Fruit fly (Drosophila melanogaster): ENCODE data around the gene PolZ2.

PolZ2 gene

DNA sequence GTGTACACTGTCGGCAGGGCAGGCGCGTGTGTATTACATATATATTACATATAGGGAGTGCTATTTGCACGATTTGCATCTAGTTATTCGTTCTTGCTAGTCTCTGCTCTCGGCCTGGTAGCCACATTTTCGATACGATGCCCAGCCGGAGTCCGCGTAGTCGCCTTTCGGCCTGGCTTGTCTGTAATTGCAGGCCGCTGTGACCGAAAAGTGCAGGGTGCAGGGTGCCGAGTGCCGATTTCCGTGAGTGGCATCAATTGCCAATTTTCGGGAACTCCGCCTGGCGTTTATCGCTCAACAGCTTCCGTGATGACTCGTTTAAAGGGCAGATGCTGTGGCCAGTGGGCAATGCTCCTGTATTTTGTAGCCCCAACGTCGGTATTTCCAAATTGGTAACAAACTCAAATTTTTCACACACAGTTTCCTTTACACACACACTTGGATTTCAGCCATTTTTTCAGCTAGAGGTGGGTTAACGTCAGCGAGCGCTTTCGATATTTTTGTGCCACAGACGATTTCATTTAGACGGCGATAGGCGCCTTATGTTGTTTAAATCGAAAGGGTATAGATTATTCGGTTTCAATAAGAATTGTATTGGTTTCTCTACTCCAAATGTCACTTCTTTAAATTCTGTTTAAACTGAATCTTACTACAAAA, 682 bp upstream of the PolZ2 start, which contains the start of gene CG2926 (continued):
- TF ChIP-seq ham (GFP tag; IDR thresholded peaks at IDR 0.05) (no peak), TFAM (GFP tag; optimal IDR thresholded peaks at IDR 0.05) (no peak), Ets97D (GFP tag; optimal IDR thresholded peaks at IDR 0.05) (peak; percentile 55), seq (GFP tag; IDR thresholded peaks at IDR 0.05) (no peak), CG9932 (GFP tag; IDR thresholded peaks at IDR 0.05) (peak; percentile 79), Meics (GFP tag; optimal IDR thresholded peaks at IDR 0.05) (no peak), CG32767 (GFP tag; IDR thresholded peaks at IDR 0.05) (peak; percentile 57; the same call in 1 of the 2 replicates), zen2 (GFP tag; IDR thresholded peaks at IDR 0.05; ENCODE audit: partially characterized antibody) (peak; percentile 79), CG4820 (GFP tag; optimal IDR thresholded peaks at IDR 0.05) (no peak), ase (GFP tag; IDR thresholded peaks at IDR 0.05) (0 out of 3 replicates have a peak, but pooled peaks have one; percentile 41), CG14441 (GFP tag; IDR thresholded peaks at IDR 0.05) (0 out of 2 replicates have a peak, but pooled peaks have one; percentile 18), CG9797 (GFP tag; optimal IDR thresholded peaks at IDR 0.05) (peak; percentile 31), Bteb2 (GFP tag; optimal IDR thresholded peaks at IDR 0.05) (no peak), E2f2 (GFP tag; IDR thresholded peaks at IDR 0.05) (peak; percentile 72), CG18262 (tag; optimal IDR thresholded peaks at IDR 0.05) (no peak), CG12769 (tag; optimal IDR thresholded peaks at IDR 0.05) (no peak), CG7372 (GFP tag; IDR thresholded peaks at IDR 0.05) (peak; percentile 25; the same call in 1 of the 2 replicates), CG4404 (GFP tag; IDR thresholded peaks at IDR 0.05) (no peak), NC2α (GFP tag; optimal IDR thresholded peaks at IDR 0.05) (no peak), twi (tag; optimal IDR thresholded peaks at IDR 0.05) (no peak), CG10959 (GFP tag; IDR thresholded peaks at IDR 0.05) (no peak), schlank (tag; optimal IDR thresholded peaks at IDR 0.05) (no peak), fd3F (GFP tag; optimal IDR thresholded peaks at IDR 0.05) (no peak), CG8944 (GFP tag; optimal IDR thresholded peaks at IDR 0.05) (peak; percentile 9), CG14050 (GFP tag; IDR thresholded peaks at IDR 0.05) (no peak), trem (tag; optimal IDR thresholded peaks at IDR 0.05) (peak; percentile 26), en (GFP tag; optimal IDR thresholded peaks at IDR 0.05) (no peak), kah (GFP tag; optimal IDR thresholded peaks at IDR 0.05) (no peak), BEAF-32 (GFP tag; optimal IDR thresholded peaks at IDR 0.05) (peak; percentile 87), CG15479 (GFP tag; optimal IDR thresholded peaks at IDR 0.05) (no peak), bigmax (GFP tag; optimal IDR thresholded peaks at IDR 0.05) (no peak), CG4730 (GFP tag; IDR thresholded peaks at IDR 0.05) (no peak), CG13287 (GFP tag; IDR thresholded peaks at IDR 0.05; ENCODE audit: partially characterized antibody) (peak; percentile 91), Elba2 (GFP tag; optimal IDR thresholded peaks at IDR 0.05) (peak; percentile 93), crc (GFP tag; optimal IDR thresholded peaks at IDR 0.05) (no peak), ab (GFP tag; optimal IDR thresholded peaks at IDR 0.05) (no peak), jing (GFP tag; optimal IDR thresholded peaks at IDR 0.05) (no peak), CG10267 (tag; optimal IDR thresholded peaks at IDR 0.05) (no peak), hb (GFP tag; IDR thresholded peaks at IDR 0.05; ENCODE audit: partially characterized antibody) (peak; percentile 84), CG15269 (tag; optimal IDR thresholded peaks at IDR 0.05) (no peak), Hsf (GFP tag; optimal IDR thresholded peaks at IDR 0.05) (peak; percentile 47), CG18011 (GFP tag; optimal IDR thresholded peaks at IDR 0.05) (no peak), corto (GFP tag; optimal IDR thresholded peaks at IDR 0.05) (no peak), NC2β (GFP tag; optimal IDR thresholded peaks at IDR 0.05) (peak; percentile 34), CrebB (tag; optimal IDR thresholded peaks at IDR 0.05) (no peak), Chrac-16 (GFP tag; optimal IDR thresholded peaks at IDR 0.05) (no peak), CG4360 (GFP tag; IDR thresholded peaks at IDR 0.05) (no peak), zf30C (GFP tag; optimal IDR thresholded peaks at IDR 0.05) (no peak), HmgZ (tag; optimal IDR thresholded peaks at IDR 0.05) (peak; percentile 68), D19A (tag; optimal IDR thresholded peaks at IDR 0.05) (peak; percentile 100)

Measured in whole organism, embryonic.